Worm (Caenorhabditis elegans) whole organism, L4 larva: ENCODE data around the gene C24G6.8.

Experiments used
- F10B5.3 ChIP-seq: sonication (generic microtip); optimal IDR thresholded peaks from 2 replicates; lab custom pipeline; 2016; ENCODE audit warnings: mild to moderate bottlenecking, missing genetic modification characterization, missing compliant biosample characterization
- F44E2.7 ChIP-seq: fragments of 200-800 bp; sonication (Bioruptor generic); IDR thresholded peaks from 2 replicates; pipeline ENCODE4 v2.1.2; 2022; ENCODE audit warnings: missing genetic modification characterization, missing compliant biosample characterization
- F49E8.2 ChIP-seq: sonication (generic microtip); optimal IDR thresholded peaks from 2 replicates; lab custom pipeline; 2016; ENCODE audit warnings: missing compliant biosample characterization, mild to moderate bottlenecking, missing genetic modification characterization, borderline replicate concordance
- R02D3.7 ChIP-seq: fragments of 150-350 bp; sonication (generic microtip); optimal IDR thresholded peaks from 3 replicates; lab custom pipeline; 2014; ENCODE audit warnings: missing biosample characterization, missing genetic modification characterization
- Y48G9A.11 ChIP-seq: fragments of 200-800 bp; sonication (Bioruptor generic); IDR thresholded peaks from 2 replicates; pipeline ENCODE4 v1.3.6; 2022; ENCODE audit warnings: missing genetic modification reagents, missing genetic modification characterization, missing compliant biosample characterization
- aly-2 ChIP-seq: sonication (generic microtip); optimal IDR thresholded peaks from 2 replicates; lab custom pipeline; 2018; ENCODE audit warnings: missing biosample characterization, missing genetic modification characterization
- ceh-28 ChIP-seq: fragments of 150-350 bp; optimal IDR thresholded peaks from 2 replicates; lab custom pipeline; 2014; ENCODE audit warnings: missing biosample characterization, missing genetic modification reagents, missing genetic modification characterization
- ceh-62 ChIP-seq: sonication (generic microtip); optimal IDR thresholded peaks from 2 replicates; lab custom pipeline; 2017; ENCODE audit warnings: missing biosample characterization, missing genetic modification characterization
- ceh-82 ChIP-seq: sonication (generic microtip); optimal IDR thresholded peaks from 2 replicates; lab custom pipeline; 2017; ENCODE audit warnings: missing biosample characterization, missing genetic modification characterization
- ctbp-1 ChIP-seq: fragments of 200-800 bp; sonication (Bioruptor generic); IDR thresholded peaks from 2 replicates; pipeline ENCODE4 v1.3.6; 2022; ENCODE audit warnings: missing genetic modification reagents, missing genetic modification characterization, missing compliant biosample characterization
- daf-12 ChIP-seq: fragments of 150-350 bp; optimal IDR thresholded peaks from 2 replicates; lab custom pipeline; 2014; ENCODE audit warnings: missing biosample characterization, missing genetic modification reagents, missing genetic modification characterization
- daf-16 ChIP-seq, 3 experiments: sonication (generic microtip); optimal IDR thresholded peaks; 2 replicates each; lab custom pipeline; 2016 to 2017; ENCODE audit warnings: missing genetic modification characterization in 3 of 3, missing genetic modification reagents in 3 of 3, mild to moderate bottlenecking in 2 of 3, missing compliant biosample characterization in 2 of 3, missing biosample characterization in 1 of 3, moderate library complexity in 1 of 3
- daf-19 ChIP-seq: fragments of 200-800 bp; sonication (Bioruptor generic); conservative IDR thresholded peaks from 2 replicates; pipeline ENCODE4 v1.3.6; 2022; ENCODE audit warnings: missing genetic modification characterization, missing compliant biosample characterization
- daf-8 ChIP-seq: fragments of 200-800 bp; sonication (Bioruptor generic); IDR thresholded peaks from 2 replicates; pipeline ENCODE4 v1.3.6; 2022; ENCODE audit warnings: missing genetic modification characterization, missing compliant biosample characterization
- dmd-6 ChIP-seq: fragments of 200-800 bp; sonication (Bioruptor generic); IDR thresholded peaks from 2 replicates; pipeline ENCODE4 v1.3.6; 2022; ENCODE audit warnings: missing genetic modification reagents, missing genetic modification characterization, missing compliant biosample characterization
- dmd-8 ChIP-seq: fragments of 200-800 bp; sonication (Bioruptor generic); IDR thresholded peaks from 2 replicates; pipeline ENCODE4 v1.3.6; 2022; ENCODE audit warnings: missing genetic modification characterization, missing compliant biosample characterization
- duxl-1 ChIP-seq: sonication (generic microtip); optimal IDR thresholded peaks from 2 replicates; lab custom pipeline; 2016; ENCODE audit warnings: mild to moderate bottlenecking, missing genetic modification characterization, moderate library complexity, missing compliant biosample characterization; ENCODE audit not compliant: poor library complexity
- dve-1 ChIP-seq: sonication (generic microtip); optimal IDR thresholded peaks from 2 replicates; lab custom pipeline; 2017; ENCODE audit warnings: antibody characterized with exemption, mild to moderate bottlenecking, missing genetic modification characterization, missing compliant biosample characterization; ENCODE audit not compliant: insufficient read depth
- fos-1 ChIP-seq: fragments of 150-350 bp; optimal IDR thresholded peaks from 2 replicates; lab custom pipeline; 2014; ENCODE audit warnings: missing biosample characterization, missing genetic modification characterization
- hlh-11 ChIP-seq: fragments of 200-800 bp; sonication (Bioruptor generic); optimal IDR thresholded peaks from 2 replicates; lab custom pipeline; 2018; ENCODE audit warnings: mild to moderate bottlenecking, missing genetic modification characterization, missing compliant biosample characterization
- hlh-30 ChIP-seq: sonication (generic microtip); optimal IDR thresholded peaks from 2 replicates; lab custom pipeline; 2017; ENCODE audit warnings: antibody characterized with exemption, mild to moderate bottlenecking, missing genetic modification characterization, missing compliant biosample characterization; ENCODE audit not compliant: insufficient read depth
- hmg-1.1 ChIP-seq: fragments of 200-800 bp; sonication (Bioruptor generic); IDR thresholded peaks from 2 replicates; pipeline ENCODE4 v1.3.6; 2022; ENCODE audit warnings: missing genetic modification reagents, missing genetic modification characterization, missing compliant biosample characterization
- lim-7 ChIP-seq: fragments of 200-800 bp; sonication (Bioruptor generic); IDR thresholded peaks from 2 replicates; pipeline ENCODE4 v1.3.6; 2022; ENCODE audit warnings: missing genetic modification characterization, missing compliant biosample characterization
- lin-38 ChIP-seq: fragments of 200-800 bp; sonication (Bioruptor generic); IDR thresholded peaks from 2 replicates; pipeline ENCODE4 v1.3.6; 2022; ENCODE audit warnings: missing genetic modification reagents, missing genetic modification characterization, missing compliant biosample characterization
- lin-39 ChIP-seq: fragments of 150-350 bp; optimal IDR thresholded peaks from 2 replicates; lab custom pipeline; 2014; ENCODE audit warnings: missing biosample characterization, missing genetic modification reagents, missing genetic modification characterization
- lsy-2 ChIP-seq, 2 experiments: fragments of 150-350 bp in 1 of 2; sonication (generic microtip) in 1 of 2; optimal IDR thresholded peaks; 2 replicates each; lab custom pipeline; 2014 to 2017; ENCODE audit warnings: missing biosample characterization in 2 of 2, missing genetic modification characterization in 2 of 2
- madf-9 ChIP-seq: fragments of 200-800 bp; sonication (Bioruptor generic); conservative IDR thresholded peaks from 2 replicates; pipeline ENCODE4 v1.3.6; 2022; ENCODE audit warnings: missing genetic modification reagents, missing genetic modification characterization, missing compliant biosample characterization
- mep-1 ChIP-seq: fragments of 150-350 bp; sonication (generic microtip); optimal IDR thresholded peaks from 3 replicates; lab custom pipeline; 2014; ENCODE audit warnings: missing biosample characterization, missing genetic modification characterization
- mxl-2 ChIP-seq: fragments of 200-800 bp; sonication (Bioruptor generic); conservative IDR thresholded peaks from 2 replicates; pipeline ENCODE4 v1.3.6; 2022; ENCODE audit warnings: missing genetic modification reagents, missing genetic modification characterization, missing compliant biosample characterization
- nhr-10 ChIP-seq: fragments of 150-350 bp; optimal IDR thresholded peaks from 2 replicates; lab custom pipeline; 2014; ENCODE audit warnings: missing biosample characterization, missing genetic modification characterization
- nhr-237 ChIP-seq: sonication (generic microtip); optimal IDR thresholded peaks from 2 replicates; lab custom pipeline; 2017; ENCODE audit warnings: missing biosample characterization, missing genetic modification characterization
- nhr-42 ChIP-seq: fragments of 200-800 bp; sonication (Bioruptor generic); IDR thresholded peaks from 2 replicates; pipeline ENCODE4 v1.3.6; 2022; ENCODE audit warnings: missing genetic modification characterization, missing compliant biosample characterization
- nhr-6 ChIP-seq: fragments of 150-350 bp; optimal IDR thresholded peaks from 2 replicates; lab custom pipeline; 2014; ENCODE audit warnings: missing biosample characterization, missing genetic modification characterization
- nhr-77 ChIP-seq: fragments of 150-350 bp; optimal IDR thresholded peaks from 2 replicates; lab custom pipeline; 2014; ENCODE audit warnings: missing biosample characterization, missing genetic modification characterization
- pha-4 ChIP-seq, 2 experiments: fragments of 150-350 bp in 1 of 2; fragments of 200-800 bp in 1 of 2; sonication (Bioruptor generic) in 1 of 2; IDR thresholded peaks in 1 of 2; optimal IDR thresholded peaks in 1 of 2; 2 replicates each; pipeline versions ENCODE4 v1.3.6 to Lab custom; 2014 to 2022; ENCODE audit warnings: missing genetic modification characterization in 2 of 2, missing genetic modification reagents in 2 of 2, missing biosample characterization in 1 of 2, missing compliant biosample characterization in 1 of 2
- pqm-1 ChIP-seq: sonication (generic microtip); optimal IDR thresholded peaks from 2 replicates; lab custom pipeline; 2017; ENCODE audit warnings: missing biosample characterization, missing genetic modification characterization
- skn-1 ChIP-seq: fragments of 150-350 bp; optimal IDR thresholded peaks from 2 replicates; lab custom pipeline; 2014; ENCODE audit warnings: missing biosample characterization, missing genetic modification characterization
- snpc-1.2 ChIP-seq: fragments of 200-800 bp; sonication (Bioruptor generic); IDR thresholded peaks from 2 replicates; pipeline ENCODE4 v1.3.6; 2022; ENCODE audit warnings: missing genetic modification reagents, missing genetic modification characterization, missing compliant biosample characterization
- spr-1 ChIP-seq: sonication (generic microtip); optimal IDR thresholded peaks from 2 replicates; lab custom pipeline; 2016; ENCODE audit warnings: mild to moderate bottlenecking, missing genetic modification characterization, missing compliant biosample characterization
- unc-39 ChIP-seq: sonication (generic microtip); optimal IDR thresholded peaks from 2 replicates; lab custom pipeline; 2017; ENCODE audit warnings: missing biosample characterization, missing genetic modification characterization
- unc-62 ChIP-seq, 3 experiments: fragments of 150-350 bp in 1 of 3; sonication (generic microtip); optimal IDR thresholded peaks in 2 of 3; peaks in 1 of 3; 1 replicate in 1 of 3; 2 replicates in 2 of 3; lab custom pipeline; 2014 to 2017; ENCODE audit warnings: missing biosample characterization in 3 of 3, missing genetic modification characterization in 3 of 3, missing genetic modification reagents in 3 of 3, missing genotype in 1 of 3
- zfp-2 ChIP-seq: sonication (generic microtip); optimal IDR thresholded peaks from 2 replicates; lab custom pipeline; 2016; ENCODE audit warnings: mild to moderate bottlenecking, missing genetic modification characterization, missing compliant biosample characterization
- zfp-3 ChIP-seq: fragments of 200-800 bp; sonication (Bioruptor generic); conservative IDR thresholded peaks from 2 replicates; pipeline ENCODE4 v1.3.6; 2022; ENCODE audit warnings: missing genetic modification reagents, missing genetic modification characterization, missing compliant biosample characterization
- zip-11 ChIP-seq: fragments of 200-800 bp; sonication (Bioruptor generic); IDR thresholded peaks from 2 replicates; pipeline ENCODE4 v1.3.6; 2022; ENCODE audit warnings: missing genetic modification characterization, missing compliant biosample characterization

Gene C24G6.8

DNA sequence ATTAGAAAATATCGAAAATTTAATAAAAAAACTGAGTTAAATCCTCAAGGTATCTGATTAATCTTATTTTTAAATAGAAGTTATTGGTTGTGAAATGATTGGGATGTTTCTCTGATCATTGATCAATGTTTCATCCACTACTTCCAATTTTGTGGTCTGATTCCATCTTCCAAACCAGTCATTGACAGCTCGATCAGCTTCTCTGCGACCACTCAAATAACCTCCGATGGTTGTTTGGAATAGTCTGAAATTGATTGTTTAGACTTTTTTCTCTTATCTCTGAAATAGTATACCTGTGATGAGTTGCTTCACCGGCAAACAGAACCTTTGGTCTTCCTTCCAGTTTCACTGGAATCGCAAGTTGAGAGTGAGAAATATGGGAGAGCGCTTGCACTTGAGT lies 25.7 kb downstream of the C24G6.8 start:
- peak; percentile 16 for TF ChIP-seq dve-1 (tag; lab: Kevin White, UChicago)
- peak; percentile 34 for TF ChIP-seq lin-38 (GFP tag; lab: Robert Waterston, UW)
- TF ChIP-seq unc-62 (GFP tag; optimal IDR thresholded peaks at IDR 0.05 in 1 of 2; lab: Kevin White, UChicago) = peak in 1 of 2 experiments; percentile 94
- no peak for TF ChIP-seq unc-62 (tag; optimal IDR thresholded peaks at IDR 0.05; lab: Kevin White, UChicago)
- no peak for TF ChIP-seq skn-1
- TF ChIP-seq madf-9 = no peak
- TF ChIP-seq daf-19 (GFP tag; lab: Robert Waterston, UW) = no peak
- TF ChIP-seq mep-1 (tag; lab: Kevin White, UChicago) = no peak
- no peak for TF ChIP-seq snpc-1.2 (GFP tag; lab: Robert Waterston, UW)
- TF ChIP-seq dmd-6 = peak; percentile 59
- no peak for TF ChIP-seq F44E2.7 (GFP tag; lab: Robert Waterston, UW)
- no peak for TF ChIP-seq daf-16 (GFP tag; optimal IDR thresholded peaks at IDR 0.05; lab: Kevin White, UChicago)
- peak; percentile 23 for TF ChIP-seq daf-16 (tag; optimal IDR thresholded peaks at IDR 0.05; lab: Kevin White, UChicago)

ce11 chrV:5509134-5509533 lies 26.5 kb downstream of the C24G6.8 start:
- TF ChIP-seq unc-62 (GFP tag; optimal IDR thresholded peaks at IDR 0.05 in 1 of 2; lab: Kevin White, UChicago) = peak in 1 of 2 experiments; percentile 94
- no peak for TF ChIP-seq unc-62 (tag; optimal IDR thresholded peaks at IDR 0.05; lab: Kevin White, UChicago)
- no peak for TF ChIP-seq nhr-6 (tag; lab: Kevin White, UChicago)

- no peak for TF ChIP-seq unc-39 (tag; lab: Kevin White, UChicago)
- no peak for TF ChIP-seq daf-12
- TF ChIP-seq dmd-8 (GFP tag; lab: Robert Waterston, UW) = peak; percentile 64; the same call in 1 of the 2 replicates
- TF ChIP-seq lim-7 (GFP tag; lab: Robert Waterston, UW) = no peak
- peak; percentile 45; the same call in 1 of the 2 replicates for TF ChIP-seq Y48G9A.11 (GFP tag; lab: Robert Waterston, UW)
- TF ChIP-seq mxl-2 (GFP tag; lab: Robert Waterston, UW) = no peak
- no peak for TF ChIP-seq aly-2 (tag; lab: Kevin White, UChicago)
- peak; percentile 18 for TF ChIP-seq zfp-2 (tag; lab: Kevin White, UChicago)
- TF ChIP-seq ctbp-1 (GFP tag; lab: Robert Waterston, UW) = peak; percentile 93
- no peak for TF ChIP-seq zip-11
- peak; percentile 50; the same call in 1 of the 2 replicates for TF ChIP-seq snpc-1.2 (GFP tag; lab: Robert Waterston, UW)
- peak; percentile 65 for TF ChIP-seq madf-9
- no peak for TF ChIP-seq ceh-82
- no peak for TF ChIP-seq pqm-1 (tag; lab: Kevin White, UChicago)
- peak; percentile 91 for TF ChIP-seq nhr-42 (GFP tag; lab: Robert Waterston, UW)
- peak; percentile 84 for TF ChIP-seq spr-1 (tag; lab: Kevin White, UChicago)
- peak; percentile 54 to 92 for TF ChIP-seq lsy-2 (tag; optimal IDR thresholded peaks at IDR 0.05; lab: Kevin White, UChicago)
- TF ChIP-seq ceh-28 (tag; lab: Kevin White, UChicago) = no peak
- peak in 1 of 2 experiments; percentile 66 for TF ChIP-seq daf-16 (GFP tag; optimal IDR thresholded peaks at IDR 0.05; lab: Kevin White, UChicago)
- TF ChIP-seq daf-16 (tag; optimal IDR thresholded peaks at IDR 0.05; lab: Kevin White, UChicago) = peak; percentile 73
- TF ChIP-seq fos-1 (tag; lab: Kevin White, UChicago) = no peak
- no peak for TF ChIP-seq daf-8
- no peak for TF ChIP-seq ceh-62 (tag; lab: Kevin White, UChicago)
- TF ChIP-seq lin-39 (tag; lab: Kevin White, UChicago) = no peak
- TF ChIP-seq nhr-77 (tag; lab: Kevin White, UChicago) = peak; percentile 76
- no peak for TF ChIP-seq nhr-237 (tag; lab: Kevin White, UChicago)
- TF ChIP-seq hmg-1.1 (GFP tag; lab: Robert Waterston, UW) = peak; percentile 95
- no peak for TF ChIP-seq nhr-10 (tag; lab: Kevin White, UChicago)
- peak; percentile 88 for TF ChIP-seq zfp-3
- TF ChIP-seq hlh-30 (tag; lab: Kevin White, UChicago) = peak; percentile 83
- TF ChIP-seq hlh-11 (tag; lab: Kevin White, UChicago) = peak; percentile 93
- TF ChIP-seq F10B5.3 = peak; percentile 75
- no peak for TF ChIP-seq R02D3.7 (tag; lab: Kevin White, UChicago)
- peak; percentile 84 for TF ChIP-seq pha-4 (GFP tag; IDR thresholded peaks at IDR 0.05; lab: Robert Waterston, UW)
- TF ChIP-seq pha-4 (tag; optimal IDR thresholded peaks at IDR 0.05; lab: Kevin White, UChicago) = no peak
- TF ChIP-seq duxl-1 = peak; percentile 82
- peak; percentile 48 for TF ChIP-seq F49E8.2 (tag; lab: Kevin White, UChicago)
These were observed 30.7 kb downstream of the C24G6.8 start, which contains the start of the genes dnj-19 and nhr-47 for ce11 chrV:5504807-5505442. Gene dnj-19, minus strand, starts transcription at chrV:5504857. Gene nhr-47, plus strand, starts transcription at chrV:5505253.
